Fruit fly (Drosophila melanogaster) whole organism, embryonic: ENCODE measurements around the gene zuc.

Experiments used
- Adf1 ChIP-seq: fragments of 200-800 bp; sonication (Bioruptor generic); IDR thresholded peaks from 2 replicates; pipeline ENCODE4 v1.3.6; 2022; ENCODE audit warnings: missing biosample characterization, missing genetic modification characterization
- BtbVII ChIP-seq: fragments of 200-800 bp; sonication (Bioruptor generic); optimal IDR thresholded peaks from 3 replicates; lab custom pipeline; 2017; ENCODE audit warnings: missing biosample characterization, mild to moderate bottlenecking, missing genetic modification characterization
- CG10267 ChIP-seq: fragments of 200-800 bp; sonication (Bioruptor generic); optimal IDR thresholded peaks from 2 replicates; lab custom pipeline; 2018; ENCODE audit warnings: missing biosample characterization, mild to moderate bottlenecking, missing genetic modification characterization, moderate library complexity
- CG11504 ChIP-seq: fragments of 200-800 bp; sonication (Bioruptor generic); optimal IDR thresholded peaks from 3 replicates; lab custom pipeline; 2019; ENCODE audit warnings: missing biosample characterization, mild to moderate bottlenecking, missing genetic modification characterization, moderate library complexity
- CG14710 ChIP-seq: fragments of 200-800 bp; sonication (Bioruptor generic); optimal IDR thresholded peaks from 3 replicates; lab custom pipeline; 2019; ENCODE audit warnings: missing biosample characterization, mild to moderate bottlenecking, missing genetic modification characterization, moderate library complexity
- CG14860 ChIP-seq: fragments of 200-800 bp; sonication (Bioruptor generic); IDR thresholded peaks from 3 replicates; pipeline ENCODE4 v1.3.6; 2022; ENCODE audit warnings: missing biosample characterization, missing genetic modification characterization; ENCODE audit not compliant: partially characterized antibody
- CG15696 ChIP-seq: fragments of 200-800 bp; sonication (Bioruptor generic); optimal IDR thresholded peaks from 2 replicates; lab custom pipeline; 2019; ENCODE audit warnings: missing biosample characterization, mild to moderate bottlenecking, missing genetic modification characterization, moderate library complexity
- CG18619 ChIP-seq: fragments of 200-800 bp; sonication (Bioruptor generic); optimal IDR thresholded peaks from 3 replicates; lab custom pipeline; 2017; ENCODE audit warnings: missing biosample characterization, mild to moderate bottlenecking, missing genetic modification characterization
- CG2202 ChIP-seq: fragments of 200-800 bp; sonication (Bioruptor generic); optimal IDR thresholded peaks from 2 replicates; lab custom pipeline; 2018; ENCODE audit warnings: missing biosample characterization, mild to moderate bottlenecking, missing genetic modification characterization
- CG2889 ChIP-seq: fragments of 200-800 bp; sonication (Bioruptor generic); IDR thresholded peaks from 3 replicates; pipeline ENCODE4 v1.3.6; 2022; ENCODE audit warnings: missing biosample characterization, missing genetic modification characterization
- CG3065 ChIP-seq: fragments of 200-800 bp; sonication (Bioruptor generic); optimal IDR thresholded peaks from 2 replicates; lab custom pipeline; 2016; ENCODE audit warnings: missing biosample characterization, missing genetic modification characterization
- CG34422 ChIP-seq: fragments of 200-800 bp; sonication (Bioruptor generic); IDR thresholded peaks from 3 replicates; pipeline ENCODE4 v1.3.6; 2022; ENCODE audit warnings: missing biosample characterization, missing genetic modification characterization
- CG3838 ChIP-seq: fragments of 200-800 bp; sonication (Bioruptor generic); optimal IDR thresholded peaks from 3 replicates; lab custom pipeline; 2016; ENCODE audit warnings: missing biosample characterization, missing genetic modification characterization
- CG6272 ChIP-seq: fragments of 200-800 bp; sonication (Bioruptor generic); IDR thresholded peaks from 2 replicates; pipeline ENCODE4 v1.3.6; 2022; ENCODE audit warnings: missing biosample characterization, missing genetic modification characterization
- CG7357 ChIP-seq: fragments of 200-800 bp; sonication (Bioruptor generic); IDR thresholded peaks from 3 replicates; pipeline ENCODE4 v1.3.6; 2022; ENCODE audit warnings: missing biosample characterization, missing genetic modification characterization
- CG7556 ChIP-seq: fragments of 200-800 bp; sonication (Bioruptor generic); optimal IDR thresholded peaks from 2 replicates; lab custom pipeline; 2017; ENCODE audit warnings: missing biosample characterization, mild to moderate bottlenecking, missing genetic modification characterization
- CHES-1-like ChIP-seq: fragments of 200-800 bp; sonication (Bioruptor generic); optimal IDR thresholded peaks from 2 replicates; lab custom pipeline; 2016; ENCODE audit warnings: missing biosample characterization, missing genetic modification characterization
- CTCF ChIP-seq: fragments of 200-800 bp; sonication (Bioruptor generic); optimal IDR thresholded peaks from 2 replicates; lab custom pipeline; 2017; ENCODE audit warnings: missing biosample characterization, mild to moderate bottlenecking, missing genetic modification characterization, moderate library complexity
- Eip74EF ChIP-seq, 2 experiments: fragments of 200-800 bp in 1 of 2; fragments of >200 bp in 1 of 2; sonication (Bioruptor generic) in 1 of 2; optimal IDR thresholded peaks; 2 replicates each; lab custom pipeline; 2017 to 2019; ENCODE audit warnings: missing biosample characterization in 2 of 2, missing genetic modification characterization in 2 of 2, mild to moderate bottlenecking in 1 of 2, moderate library complexity in 1 of 2
- HLH4C ChIP-seq: fragments of 200-800 bp; sonication (Bioruptor generic); IDR thresholded peaks from 3 replicates; pipeline ENCODE4 v1.3.6; 2022; ENCODE audit warnings: missing biosample characterization, missing genetic modification characterization; ENCODE audit not compliant: partially characterized antibody
- HmgZ ChIP-seq: fragments of 200-800 bp; sonication (Bioruptor generic); optimal IDR thresholded peaks from 2 replicates; lab custom pipeline; 2018; ENCODE audit warnings: missing biosample characterization, mild to moderate bottlenecking, missing genetic modification characterization
- Kr ChIP-seq: fragments of 200-800 bp; sonication (Bioruptor generic); optimal IDR thresholded peaks from 2 replicates; lab custom pipeline; 2017; ENCODE audit warnings: missing biosample characterization, mild to moderate bottlenecking, missing genetic modification characterization
- Med ChIP-seq: fragments of 200-800 bp; sonication (Bioruptor generic); peaks from one replicate; lab custom pipeline; 2016; ENCODE audit warnings: missing biosample characterization, missing genetic modification characterization, mild to moderate bottlenecking, inconsistent platforms, moderate library complexity
- NC2β ChIP-seq: fragments of 200-800 bp; sonication (Bioruptor generic); optimal IDR thresholded peaks from 2 replicates; lab custom pipeline; 2016; ENCODE audit warnings: missing biosample characterization, missing genetic modification characterization
- Pdp1 ChIP-seq, 2 experiments: fragments of 200-800 bp; sonication (Bioruptor generic); optimal IDR thresholded peaks; 3 replicates each; lab custom pipeline; 2016; ENCODE audit warnings: missing biosample characterization in 2 of 2, missing genetic modification characterization in 2 of 2, mild to moderate bottlenecking in 1 of 2, moderate library complexity in 1 of 2
- Six4 ChIP-seq: fragments of 200-800 bp; sonication (Bioruptor generic); optimal IDR thresholded peaks from 2 replicates; lab custom pipeline; 2016; ENCODE audit warnings: missing biosample characterization, missing genetic modification characterization
- TFAM ChIP-seq: fragments of 200-800 bp; sonication (Bioruptor generic); optimal IDR thresholded peaks from 2 replicates; lab custom pipeline; 2017; ENCODE audit warnings: missing biosample characterization, missing genetic modification characterization, inconsistent platforms
- YL-1 ChIP-seq: fragments of 200-800 bp; sonication (Bioruptor generic); optimal IDR thresholded peaks from 3 replicates; lab custom pipeline; 2017; ENCODE audit warnings: missing biosample characterization, mild to moderate bottlenecking, missing genetic modification characterization
- ab ChIP-seq: fragments of 200-800 bp; sonication (Bioruptor generic); optimal IDR thresholded peaks from 2 replicates; lab custom pipeline; 2016; ENCODE audit warnings: missing biosample characterization, missing genetic modification characterization
- bowl ChIP-seq: fragments of 200-800 bp; sonication (Bioruptor generic); IDR thresholded peaks from 2 replicates; pipeline ENCODE4 v1.3.6; 2022; ENCODE audit warnings: missing biosample characterization, missing genetic modification characterization
- dm ChIP-seq: fragments of 200-800 bp; sonication (Bioruptor generic); optimal IDR thresholded peaks from 3 replicates; lab custom pipeline; 2016; ENCODE audit warnings: missing biosample characterization, missing genetic modification characterization
- eyg ChIP-seq: fragments of 200-800 bp; sonication (Bioruptor generic); optimal IDR thresholded peaks from 3 replicates; lab custom pipeline; 2016; ENCODE audit warnings: missing biosample characterization, missing genetic modification characterization
- fru ChIP-seq: fragments of >200 bp; optimal IDR thresholded peaks from 2 replicates; lab custom pipeline; 2017
- gem ChIP-seq: fragments of 200-800 bp; sonication (Bioruptor generic); optimal IDR thresholded peaks from 2 replicates; lab custom pipeline; 2019; ENCODE audit warnings: missing biosample characterization, mild to moderate bottlenecking, missing genetic modification characterization, moderate library complexity
- her ChIP-seq: fragments of 200-800 bp; sonication (Bioruptor generic); optimal IDR thresholded peaks from 2 replicates; lab custom pipeline; 2016; ENCODE audit warnings: missing biosample characterization, missing genetic modification characterization
- lola ChIP-seq, 3 experiments: fragments of >200 bp in 2 of 3; fragments of 200-800 bp in 1 of 3; sonication (Bioruptor generic) in 1 of 3; optimal IDR thresholded peaks; 2 replicates each; lab custom pipeline; 2017 to 2019; ENCODE audit warnings: missing biosample characterization in 3 of 3, missing genetic modification characterization in 3 of 3, mild to moderate bottlenecking in 1 of 3, moderate library complexity in 1 of 3
- pan ChIP-seq, 4 experiments: fragments of >200 bp in 3 of 4; fragments of 200-800 bp in 1 of 4; sonication (Bioruptor generic) in 1 of 4; optimal IDR thresholded peaks in 3 of 4; IDR thresholded peaks in 1 of 4; 2 replicates each; pipeline versions ENCODE4 v1.3.6 to Lab custom; 2017 to 2022; ENCODE audit warnings: missing biosample characterization in 2 of 4, missing genetic modification characterization in 2 of 4, mixed read lengths in 1 of 4
- pum ChIP-seq: fragments of 200-800 bp; sonication (Bioruptor generic); optimal IDR thresholded peaks from 2 replicates; lab custom pipeline; 2016; ENCODE audit warnings: missing biosample characterization, missing genetic modification characterization
- ro ChIP-seq: fragments of 200-800 bp; sonication (Bioruptor generic); IDR thresholded peaks from 2 replicates; pipeline ENCODE4 v1.3.6; 2022; ENCODE audit warnings: missing biosample characterization, missing genetic modification characterization
- scrt ChIP-seq: fragments of 200-800 bp; sonication (Bioruptor generic); optimal IDR thresholded peaks from 2 replicates; lab custom pipeline; 2018; ENCODE audit warnings: missing biosample characterization, mild to moderate bottlenecking, missing genetic modification characterization, moderate library complexity
- seq ChIP-seq: fragments of 200-800 bp; sonication (Bioruptor generic); IDR thresholded peaks from 2 replicates; pipeline ENCODE4 v1.3.6; 2022; ENCODE audit warnings: missing biosample characterization, missing genetic modification characterization
- sqz ChIP-seq: fragments of 200-800 bp; sonication (Bioruptor generic); optimal IDR thresholded peaks from 3 replicates; lab custom pipeline; 2018; ENCODE audit warnings: missing biosample characterization, mild to moderate bottlenecking, missing genetic modification characterization
- sr ChIP-seq: fragments of 200-800 bp; sonication (Bioruptor generic); IDR thresholded peaks from 3 replicates; pipeline ENCODE4 v1.3.6; 2022; ENCODE audit warnings: missing biosample characterization, missing genetic modification characterization
- ssp ChIP-seq: fragments of 200-800 bp; sonication (Bioruptor generic); IDR thresholded peaks from 2 replicates; pipeline ENCODE4 v1.3.6; 2022; ENCODE audit warnings: missing biosample characterization, missing genetic modification characterization
- zfh2 ChIP-seq: fragments of 200-800 bp; sonication (Bioruptor generic); optimal IDR thresholded peaks from 2 replicates; lab custom pipeline; 2016; ENCODE audit warnings: missing biosample characterization, missing genetic modification characterization

Gene zuc

dm6 chr2L:12011682-12012655 lies 22.3 kb upstream of the zuc start (continued):
- TF ChIP-seq CHES-1-like (GFP tag; lab: Kevin White, UChicago) (peak; percentile 91), Eip74EF (GFP tag; optimal IDR thresholded peaks at IDR 0.05; lab: Kevin White, UChicago) (peak in 1 of 2 experiments; percentile 93), sqz (peak; percentile 38), fru (lab: Kevin White, UChicago) (no peak)

dm6 chr2L:12010877-12011666 lies 21.4 kb upstream of the zuc start:
- TF ChIP-seq scrt (GFP tag; lab: Kevin White, UChicago) (no peak), seq (no peak), CG34422 (GFP tag; lab: Robert Waterston, UW) (no peak), Med (GFP tag; lab: Kevin White, UChicago) (peak; percentile 59), Adf1 (GFP tag; lab: Robert Waterston, UW) (no peak), pum (peak; percentile 67), dm (GFP tag; lab: Kevin White, UChicago) (peak; percentile 45), NC2β (GFP tag; lab: Kevin White, UChicago) (peak; percentile 49), CG2889 (GFP tag; lab: Robert Waterston, UW) (no peak), CG3065 (GFP tag; lab: Kevin White, UChicago) (peak; percentile 66), HLH4C (GFP tag; lab: Robert Waterston, UW) (no peak), bowl (no peak), eyg (no peak), sr (no peak), CG2202 (tag; lab: Kevin White, UChicago) (peak; percentile 67), CG14860 (GFP tag; lab: Robert Waterston, UW) (no peak), pan (optimal IDR thresholded peaks at IDR 0.05; lab: Kevin White, UChicago) (no peak), pan (GFP tag; optimal IDR thresholded peaks at IDR 0.05 in 1 of 2, IDR thresholded peaks at IDR 0.05 in 1 of 2) (no peak), lola (GFP tag; optimal IDR thresholded peaks at IDR 0.05; lab: Kevin White, UChicago) (peak in 1 of 3 experiments; percentile 92), CG3838 (peak; percentile 17), TFAM (GFP tag; lab: Kevin White, UChicago) (peak; percentile 8), zfh2 (GFP tag; lab: Kevin White, UChicago) (peak; percentile 81), CG10267 (tag; lab: Kevin White, UChicago) (peak; percentile 85), CG7357 (GFP tag; lab: Robert Waterston, UW) (peak; percentile 87), CG18619 (GFP tag; lab: Kevin White, UChicago) (peak; percentile 94), Kr (GFP tag; lab: Kevin White, UChicago) (no peak), gem (tag; lab: Kevin White, UChicago) (peak; percentile 96), CG15696 (tag; lab: Kevin White, UChicago) (peak; percentile 94), Pdp1 (GFP tag; optimal IDR thresholded peaks at IDR 0.05; lab: Kevin White, UChicago) (peak; percentile 48 to 77), CG11504 (tag; lab: Kevin White, UChicago) (peak; percentile 87), ssp (GFP tag; lab: Robert Waterston, UW) (no peak), Eip74EF (GFP tag; optimal IDR thresholded peaks at IDR 0.05; lab: Kevin White, UChicago) (peak in 1 of 2 experiments; percentile 26), ab (GFP tag; lab: Kevin White, UChicago) (peak; percentile 37), ro (GFP tag; lab: Robert Waterston, UW) (no peak), BtbVII (GFP tag; lab: Kevin White, UChicago) (peak; percentile 91), Six4 (GFP tag; lab: Kevin White, UChicago) (peak; percentile 79), CG6272 (GFP tag; lab: Robert Waterston, UW) (peak; percentile 86), CG7556 (GFP tag; lab: Kevin White, UChicago) (peak; percentile 95), CTCF (GFP tag; lab: Kevin White, UChicago) (peak; percentile 41), HmgZ (tag; lab: Kevin White, UChicago) (peak; percentile 89), CG14710 (peak; percentile 86), her (no peak), YL-1 (GFP tag; lab: Kevin White, UChicago) (peak; percentile 77)
